Fruit fly (Drosophila melanogaster) whole organism, embryonic: ENCODE data around the gene CheB98a.

Experiments
- BEAF-32 ChIP-seq: fragments of 200-800 bp; sonication (Bioruptor generic); optimal IDR thresholded peaks from 3 replicates; lab custom pipeline; 2017; ENCODE audit warnings: missing biosample characterization, missing genetic modification characterization, mild to moderate bottlenecking, moderate library complexity, missing genetic modification reagents
- CG10147 ChIP-seq: fragments of 200-800 bp; sonication (Bioruptor generic); optimal IDR thresholded peaks from 2 replicates; lab custom pipeline; 2019; ENCODE audit warnings: missing biosample characterization, mild to moderate bottlenecking, missing genetic modification characterization, moderate library complexity
- CG12391 ChIP-seq: fragments of 200-800 bp; sonication (Bioruptor generic); optimal IDR thresholded peaks from 3 replicates; lab custom pipeline; 2018; ENCODE audit warnings: missing biosample characterization, mild to moderate bottlenecking, missing genetic modification characterization, moderate library complexity
- CG14667 ChIP-seq: fragments of 200-800 bp; sonication (Bioruptor generic); IDR thresholded peaks from 2 replicates; pipeline ENCODE4 v1.3.6; 2022; ENCODE audit warnings: missing biosample characterization, missing genetic modification characterization
- CG1529 ChIP-seq: fragments of 200-800 bp; sonication (Bioruptor generic); optimal IDR thresholded peaks from 3 replicates; lab custom pipeline; 2018; ENCODE audit warnings: missing biosample characterization, missing genetic modification characterization
- CG15601 ChIP-seq: fragments of 200-800 bp; sonication (Bioruptor generic); optimal IDR thresholded peaks from 3 replicates; lab custom pipeline; 2019; ENCODE audit warnings: missing biosample characterization, mild to moderate bottlenecking, missing genetic modification characterization, moderate library complexity
- CG2120 ChIP-seq: fragments of 200-800 bp; sonication (Bioruptor generic); optimal IDR thresholded peaks from 3 replicates; lab custom pipeline; 2016; ENCODE audit warnings: missing biosample characterization, missing genetic modification characterization
- CG2875 ChIP-seq: fragments of 200-800 bp; sonication (Bioruptor generic); optimal IDR thresholded peaks from 2 replicates; lab custom pipeline; 2017; ENCODE audit warnings: missing biosample characterization, mild to moderate bottlenecking, missing genetic modification characterization, missing genetic modification reagents
- CG33557 ChIP-seq: fragments of 200-800 bp; sonication (Bioruptor generic); optimal IDR thresholded peaks from 2 replicates; lab custom pipeline; 2019; ENCODE audit warnings: missing biosample characterization, mild to moderate bottlenecking, missing genetic modification characterization, moderate library complexity
- CG3847 ChIP-seq: fragments of 200-800 bp; sonication (Bioruptor generic); IDR thresholded peaks from 2 replicates; pipeline ENCODE4 v1.3.6; 2022; ENCODE audit warnings: missing biosample characterization, missing genetic modification characterization
- CG43689 ChIP-seq: fragments of 200-800 bp; sonication (Bioruptor generic); IDR thresholded peaks from 2 replicates; pipeline ENCODE4 v1.3.6; 2022; ENCODE audit warnings: missing biosample characterization, missing genetic modification characterization
- CG6813 ChIP-seq: fragments of 200-800 bp; sonication (Bioruptor generic); optimal IDR thresholded peaks from 2 replicates; lab custom pipeline; 2017; ENCODE audit warnings: missing biosample characterization, missing genetic modification characterization, mild to moderate bottlenecking, moderate library complexity, missing genetic modification reagents
- CG7271 ChIP-seq: fragments of 200-800 bp; sonication (Bioruptor generic); optimal IDR thresholded peaks from 2 replicates; lab custom pipeline; 2018; ENCODE audit warnings: missing biosample characterization, mild to moderate bottlenecking, missing genetic modification characterization, moderate library complexity
- CG7357 ChIP-seq: fragments of 200-800 bp; sonication (Bioruptor generic); IDR thresholded peaks from 3 replicates; pipeline ENCODE4 v1.3.6; 2022; ENCODE audit warnings: missing biosample characterization, missing genetic modification characterization
- CG7839 ChIP-seq: fragments of 200-800 bp; sonication (Bioruptor generic); optimal IDR thresholded peaks from 3 replicates; lab custom pipeline; 2018; ENCODE audit warnings: missing biosample characterization, mild to moderate bottlenecking, missing genetic modification characterization, moderate library complexity
- Deaf1 ChIP-seq: fragments of 200-800 bp; optimal IDR thresholded peaks from 3 replicates; lab custom pipeline; 2019; ENCODE audit warnings: missing biosample characterization, mild to moderate bottlenecking, missing genetic modification characterization, moderate library complexity
- E2f1 ChIP-seq: fragments of 200-800 bp; sonication (Bioruptor generic); IDR thresholded peaks from 2 replicates; pipeline ENCODE4 v1.3.6; 2022; ENCODE audit warnings: missing biosample characterization, missing genetic modification characterization
- HHEX ChIP-seq: fragments of 200-800 bp; sonication (Bioruptor generic); optimal IDR thresholded peaks from 3 replicates; lab custom pipeline; 2017; ENCODE audit warnings: missing biosample characterization, mild to moderate bottlenecking, missing genetic modification characterization, missing genetic modification reagents
- Hmr ChIP-seq: fragments of 200-800 bp; sonication (Bioruptor generic); optimal IDR thresholded peaks from 3 replicates; lab custom pipeline; 2017; ENCODE audit warnings: mild to moderate bottlenecking, missing biosample characterization, missing genetic modification reagents, missing genetic modification characterization
- Hr39 ChIP-seq: fragments of >200 bp; optimal IDR thresholded peaks from 2 replicates; lab custom pipeline; 2017
- Nf-YA ChIP-seq: fragments of 200-800 bp; sonication (Bioruptor generic); IDR thresholded peaks from 2 replicates; pipeline ENCODE4 v1.3.6; 2022; ENCODE audit warnings: missing biosample characterization, missing genetic modification characterization
- Optix ChIP-seq: fragments of 200-800 bp; sonication (Bioruptor generic); IDR thresholded peaks from 3 replicates; pipeline ENCODE4 v1.3.6; 2022; ENCODE audit warnings: missing biosample characterization, missing genetic modification characterization
- Rfx ChIP-seq: fragments of 200-800 bp; sonication (Bioruptor generic); IDR thresholded peaks from 2 replicates; pipeline ENCODE4 v1.3.6; 2022; ENCODE audit warnings: missing biosample characterization, missing genetic modification characterization
- Sry-δ ChIP-seq: fragments of 200-800 bp; sonication (Bioruptor generic); optimal IDR thresholded peaks from 2 replicates; lab custom pipeline; 2016; ENCODE audit warnings: missing biosample characterization, missing genetic modification characterization
- Tbp ChIP-seq: fragments of >200 bp; optimal IDR thresholded peaks from 2 replicates; lab custom pipeline; 2018; ENCODE audit warnings: missing biosample characterization, missing genetic modification characterization
- Xbp1 ChIP-seq: fragments of 200-800 bp; sonication (Bioruptor generic); optimal IDR thresholded peaks from 3 replicates; lab custom pipeline; 2016; ENCODE audit warnings: missing biosample characterization, mild to moderate bottlenecking, missing genetic modification characterization
- ato ChIP-seq: fragments of 200-800 bp; sonication (Bioruptor generic); IDR thresholded peaks from 2 replicates; pipeline ENCODE4 v1.3.6; 2022; ENCODE audit warnings: missing biosample characterization, missing genetic modification characterization; ENCODE audit not compliant: partially characterized antibody
- br ChIP-seq: fragments of >200 bp; optimal IDR thresholded peaks from 2 replicates; lab custom pipeline; 2017
- cad ChIP-seq: fragments of >200 bp; optimal IDR thresholded peaks from 2 replicates; lab custom pipeline; 2017; ENCODE audit warnings: missing biosample characterization, missing genetic modification characterization
- crp ChIP-seq, 2 experiments: fragments of 200-800 bp; sonication (Bioruptor generic); optimal IDR thresholded peaks; 2 replicates in 1 of 2; 3 replicates in 1 of 2; lab custom pipeline; 2017; ENCODE audit warnings: missing biosample characterization in 2 of 2, missing genetic modification characterization in 2 of 2, mild to moderate bottlenecking in 1 of 2, moderate library complexity in 1 of 2
- cwo ChIP-seq: fragments of 200-800 bp; sonication (Bioruptor generic); optimal IDR thresholded peaks from 3 replicates; lab custom pipeline; 2017; ENCODE audit warnings: missing biosample characterization, missing genetic modification characterization, mild to moderate bottlenecking, moderate library complexity, missing genetic modification reagents
- da ChIP-seq: fragments of 200-800 bp; sonication (Bioruptor generic); optimal IDR thresholded peaks from 2 replicates; lab custom pipeline; 2016; ENCODE audit warnings: missing biosample characterization, missing genetic modification characterization
- dimm ChIP-seq: fragments of 200-800 bp; sonication (Bioruptor generic); IDR thresholded peaks from 2 replicates; pipeline ENCODE4 v1.3.6; 2022; ENCODE audit warnings: missing biosample characterization, missing genetic modification characterization
- dysf ChIP-seq: fragments of 200-800 bp; sonication (Bioruptor generic); IDR thresholded peaks from 3 replicates; pipeline ENCODE4 v1.3.6; 2022; ENCODE audit warnings: missing biosample characterization, missing genetic modification characterization
- ewg ChIP-seq: fragments of 200-800 bp; sonication (Bioruptor generic); optimal IDR thresholded peaks from 3 replicates; lab custom pipeline; 2017; ENCODE audit warnings: mild to moderate bottlenecking, missing biosample characterization, missing genetic modification reagents, missing genetic modification characterization
- inv ChIP-seq: fragments of 200-800 bp; sonication (Bioruptor generic); IDR thresholded peaks from 2 replicates; pipeline ENCODE4 v1.3.6; 2022; ENCODE audit warnings: missing biosample characterization, missing genetic modification characterization; ENCODE audit not compliant: partially characterized antibody
- kay ChIP-seq: fragments of 200-800 bp; sonication (Bioruptor generic); optimal IDR thresholded peaks from 2 replicates; lab custom pipeline; 2016; ENCODE audit warnings: missing biosample characterization, missing genetic modification characterization
- lilli ChIP-seq: fragments of 200-800 bp; sonication (Bioruptor generic); optimal IDR thresholded peaks from 3 replicates; lab custom pipeline; 2016; ENCODE audit warnings: missing biosample characterization, missing genetic modification characterization
- lmd ChIP-seq: fragments of 200-800 bp; sonication (Bioruptor generic); IDR thresholded peaks from 2 replicates; pipeline ENCODE4 v1.3.6; 2022; ENCODE audit warnings: missing biosample characterization, missing genetic modification characterization
- nerfin-2 ChIP-seq: fragments of 200-800 bp; sonication (Bioruptor generic); IDR thresholded peaks from 2 replicates; pipeline ENCODE4 v1.3.6; 2022; ENCODE audit warnings: missing biosample characterization, missing genetic modification characterization; ENCODE audit not compliant: partially characterized antibody
- run ChIP-seq: fragments of 200-800 bp; sonication (Bioruptor generic); optimal IDR thresholded peaks from 3 replicates; lab custom pipeline; 2018; ENCODE audit warnings: missing biosample characterization, mild to moderate bottlenecking, missing genetic modification characterization
- scrt ChIP-seq: fragments of 200-800 bp; sonication (Bioruptor generic); optimal IDR thresholded peaks from 2 replicates; lab custom pipeline; 2018; ENCODE audit warnings: missing biosample characterization, mild to moderate bottlenecking, missing genetic modification characterization, moderate library complexity
- sd ChIP-seq: fragments of 200-800 bp; sonication (Bioruptor generic); optimal IDR thresholded peaks from 3 replicates; lab custom pipeline; 2018; ENCODE audit warnings: missing biosample characterization, mild to moderate bottlenecking, missing genetic modification characterization, moderate library complexity
- seq ChIP-seq: fragments of 200-800 bp; sonication (Bioruptor generic); IDR thresholded peaks from 2 replicates; pipeline ENCODE4 v1.3.6; 2022; ENCODE audit warnings: missing biosample characterization, missing genetic modification characterization
- sima ChIP-seq: fragments of 200-800 bp; sonication (Bioruptor generic); optimal IDR thresholded peaks from 2 replicates; lab custom pipeline; 2016; ENCODE audit warnings: missing biosample characterization, missing genetic modification characterization
- sob ChIP-seq: fragments of 200-800 bp; sonication (Bioruptor generic); IDR thresholded peaks from 2 replicates; pipeline ENCODE4 v1.3.6; 2022; ENCODE audit warnings: missing biosample characterization, missing genetic modification characterization
- ssp ChIP-seq: fragments of 200-800 bp; sonication (Bioruptor generic); IDR thresholded peaks from 2 replicates; pipeline ENCODE4 v1.3.6; 2022; ENCODE audit warnings: missing biosample characterization, missing genetic modification characterization
- tio ChIP-seq: fragments of 200-800 bp; sonication (Bioruptor generic); optimal IDR thresholded peaks from 2 replicates; lab custom pipeline; 2017; ENCODE audit warnings: missing biosample characterization, missing genetic modification characterization, inconsistent platforms
- twi ChIP-seq: fragments of 200-800 bp; optimal IDR thresholded peaks from 2 replicates; lab custom pipeline; 2019; ENCODE audit warnings: missing biosample characterization, mild to moderate bottlenecking, missing genetic modification characterization, moderate library complexity
- unpg ChIP-seq: fragments of 200-800 bp; sonication (Bioruptor generic); optimal IDR thresholded peaks from 3 replicates; lab custom pipeline; 2018; ENCODE audit warnings: missing biosample characterization, mild to moderate bottlenecking, missing genetic modification characterization, moderate library complexity
- zfh1 ChIP-seq: fragments of 200-800 bp; sonication (Bioruptor generic); IDR thresholded peaks from 3 replicates; pipeline ENCODE4 v1.3.6; 2022; ENCODE audit warnings: missing biosample characterization, missing genetic modification characterization

CheB98a gene

DNA sequence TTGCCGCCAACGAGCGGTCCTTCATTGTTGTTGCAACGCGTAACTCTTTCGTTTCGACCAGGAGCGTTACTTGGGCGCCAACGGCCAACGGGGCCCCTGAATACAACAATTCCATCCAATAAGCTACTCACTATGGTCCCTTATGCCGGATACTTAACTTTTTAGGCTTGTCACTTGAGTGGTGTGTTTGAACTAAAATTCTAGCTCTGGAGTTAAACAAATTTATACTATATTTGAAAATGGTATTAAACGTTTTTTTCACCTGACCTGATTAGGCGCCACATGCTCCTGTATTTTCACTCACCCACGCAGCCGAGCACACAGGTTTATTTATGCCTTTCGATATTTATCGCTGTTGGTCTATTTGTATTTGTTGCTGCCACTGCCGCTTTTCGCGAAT is 1.3 kb upstream of the CheB98a start (continued):
- TF ChIP-seq cwo (no peak), Sry-δ (GFP tag; lab: Kevin White, UChicago) (no peak), Hr39 (no peak), CG2875 (GFP tag; lab: Kevin White, UChicago) (no peak), CG3847 (GFP tag; lab: Robert Waterston, UW) (peak; percentile 45; the same call in 1 of the 2 replicates), crp (GFP tag; optimal IDR thresholded peaks at IDR 0.05; lab: Kevin White, UChicago) (no peak), HHEX (no peak), lmd (GFP tag; lab: Robert Waterston, UW) (0 out of 2 replicates have a peak, but pooled peaks have one; percentile 18), ato (GFP tag; lab: Robert Waterston, UW) (no peak), CG33557 (GFP tag; lab: Kevin White, UChicago) (peak; percentile 1), tio (peak; percentile 9), BEAF-32 (GFP tag; lab: Kevin White, UChicago) (no peak), CG15601 (tag; lab: Kevin White, UChicago) (peak; percentile 3), CG7839 (tag; lab: Kevin White, UChicago) (peak; percentile 43), Optix (GFP tag; lab: Robert Waterston, UW) (peak; percentile 27; the same call in 1 of the 3 replicates), CG7271 (no peak), dimm (GFP tag; lab: Robert Waterston, UW) (no peak), inv (peak; percentile 33; the same call in 1 of the 2 replicates), CG2120 (GFP tag; lab: Kevin White, UChicago) (peak; percentile 24), ssp (GFP tag; lab: Robert Waterston, UW) (peak; percentile 35; the same call in 1 of the 2 replicates), Tbp (GFP tag; lab: Kevin White, UChicago) (no peak), sd (no peak), Hmr (no peak), Xbp1 (GFP tag; lab: Kevin White, UChicago) (peak; percentile 5), sima (GFP tag; lab: Kevin White, UChicago) (no peak), sob (GFP tag; lab: Robert Waterston, UW) (peak; percentile 28; the same call in 1 of the 2 replicates), CG6813 (no peak), kay (GFP tag; lab: Kevin White, UChicago) (no peak), seq (GFP tag; lab: Robert Waterston, UW) (no peak), unpg (GFP tag; lab: Kevin White, UChicago) (no peak), Deaf1 (tag; lab: Kevin White, UChicago) (no peak), twi (tag; lab: Kevin White, UChicago) (no peak), CG10147 (no peak), da (GFP tag; lab: Kevin White, UChicago) (no peak), scrt (GFP tag; lab: Kevin White, UChicago) (no peak), nerfin-2 (GFP tag; lab: Robert Waterston, UW) (no peak), lilli (peak; percentile 22), CG14667 (GFP tag; lab: Robert Waterston, UW) (0 out of 2 replicates have a peak, but pooled peaks have one; percentile 23), CG12391 (tag; lab: Kevin White, UChicago) (peak; percentile 29), dysf (GFP tag; lab: Robert Waterston, UW) (peak; percentile 29; the same call in 1 of the 3 replicates), CG43689 (GFP tag; lab: Robert Waterston, UW) (no peak), cad (no peak), CG7357 (GFP tag; lab: Robert Waterston, UW) (no peak), Nf-YA (no peak), br (lab: Kevin White, UChicago) (no peak), E2f1 (GFP tag; lab: Robert Waterston, UW) (no peak), Rfx (GFP tag; lab: Robert Waterston, UW) (no peak), CG1529 (GFP tag; lab: Kevin White, UChicago) (no peak), zfh1 (GFP tag; lab: Robert Waterston, UW) (peak; percentile 47; the same call in 1 of the 3 replicates), ewg (GFP tag; lab: Kevin White, UChicago) (no peak), run (no peak)
